Fruit fly (Drosophila melanogaster) whole organism, embryonic: ENCODE data around the gene mei-P26.

Source experiments
- CG14050 ChIP-seq: fragments of 200-800 bp; sonication (Bioruptor generic); IDR thresholded peaks from 3 replicates; pipeline ENCODE4 v1.3.6; 2022; ENCODE audit warnings: missing biosample characterization, missing genetic modification characterization
- Dll ChIP-seq: fragments of 200-800 bp; sonication (Bioruptor generic); IDR thresholded peaks from 4 replicates; pipeline ENCODE4 v1.3.6; 2022; ENCODE audit warnings: missing biosample characterization, missing genetic modification characterization; ENCODE audit not compliant: partially characterized antibody
- Drgx ChIP-seq: fragments of 200-800 bp; sonication (Bioruptor generic); IDR thresholded peaks from 2 replicates; pipeline ENCODE4 v1.3.6; 2022; ENCODE audit warnings: missing biosample characterization, missing genetic modification characterization
- Fer1 ChIP-seq: fragments of 200-800 bp; sonication (Bioruptor generic); optimal IDR thresholded peaks from 2 replicates; lab custom pipeline; 2017; ENCODE audit warnings: missing biosample characterization, mild to moderate bottlenecking, missing genetic modification characterization
- H2.0 ChIP-seq: fragments of 200-800 bp; sonication (Bioruptor generic); IDR thresholded peaks from 2 replicates; pipeline ENCODE4 v1.3.6; 2022; ENCODE audit warnings: missing biosample characterization, missing genetic modification characterization
- Hr51 ChIP-seq, 2 experiments: fragments of 200-800 bp; sonication (Bioruptor generic); optimal IDR thresholded peaks; 2 replicates in 1 of 2; 3 replicates in 1 of 2; lab custom pipeline; 2016 to 2018; ENCODE audit warnings: missing biosample characterization in 2 of 2, missing genetic modification characterization in 2 of 2, mild to moderate bottlenecking in 1 of 2, moderate library complexity in 1 of 2
- Oaz ChIP-seq: fragments of 200-800 bp; sonication (Bioruptor generic); IDR thresholded peaks from 2 replicates; pipeline ENCODE4 v1.3.6; 2022; ENCODE audit warnings: missing biosample characterization, missing genetic modification characterization
- cad ChIP-seq: fragments of >200 bp; optimal IDR thresholded peaks from 2 replicates; lab custom pipeline; 2017; ENCODE audit warnings: missing biosample characterization, missing genetic modification characterization
- ems ChIP-seq: fragments of 200-800 bp; sonication (Bioruptor generic); optimal IDR thresholded peaks from 3 replicates; lab custom pipeline; 2016; ENCODE audit warnings: missing biosample characterization, missing genetic modification characterization
- en ChIP-seq: fragments of 200-800 bp; sonication (Bioruptor generic); optimal IDR thresholded peaks from 2 replicates; lab custom pipeline; 2016; ENCODE audit warnings: missing biosample characterization, missing genetic modification characterization
- ftz-f1 ChIP-seq: fragments of 200-800 bp; sonication (Bioruptor generic); optimal IDR thresholded peaks from 2 replicates; lab custom pipeline; 2016; ENCODE audit warnings: missing biosample characterization, missing genetic modification characterization
- grau ChIP-seq: fragments of 200-800 bp; optimal IDR thresholded peaks from 3 replicates; lab custom pipeline; 2019; ENCODE audit warnings: missing biosample characterization, mild to moderate bottlenecking, missing genetic modification characterization, moderate library complexity
- psq ChIP-seq: fragments of 200-800 bp; sonication (Bioruptor generic); optimal IDR thresholded peaks from 2 replicates; lab custom pipeline; 2017; ENCODE audit warnings: missing biosample characterization, missing genetic modification characterization
- toy ChIP-seq: fragments of 200-800 bp; sonication (Bioruptor generic); IDR thresholded peaks from 2 replicates; pipeline ENCODE4 v1.3.6; 2022; ENCODE audit warnings: missing biosample characterization, missing genetic modification characterization

DNA sequence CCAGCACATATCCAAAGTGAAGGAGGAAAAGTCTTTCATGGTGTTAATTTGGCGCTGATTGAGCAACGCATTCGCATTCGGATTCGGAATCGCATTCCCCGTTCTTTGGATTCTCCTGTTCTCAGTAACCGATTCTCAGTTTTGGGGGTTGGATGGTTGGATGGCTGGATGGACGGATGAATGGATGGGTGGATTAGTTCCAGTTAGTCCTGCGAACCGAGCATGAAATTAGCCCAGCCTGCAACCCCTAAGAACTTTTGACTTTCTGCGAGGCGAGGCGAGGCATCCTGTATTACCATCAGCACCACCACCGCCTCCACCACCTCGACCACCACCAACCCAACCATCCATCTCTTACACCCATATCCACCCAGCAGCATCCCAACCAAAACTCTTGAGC lies 32.8 kb upstream of the mei-P26 start:
- TF ChIP-seq ems (GFP tag; lab: Kevin White, UChicago) (no peak), Hr51 (GFP tag; optimal IDR thresholded peaks at IDR 0.05; lab: Kevin White, UChicago) (no peak), Oaz (no peak), Fer1 (GFP tag; lab: Kevin White, UChicago) (no peak), grau (no peak), H2.0 (GFP tag; lab: Robert Waterston, UW) (no peak), ftz-f1 (GFP tag; lab: Kevin White, UChicago) (no peak), toy (GFP tag; lab: Robert Waterston, UW) (no peak), Dll (GFP tag; lab: Robert Waterston, UW) (no peak), cad (GFP tag; lab: Kevin White, UChicago) (no peak), Drgx (GFP tag; lab: Robert Waterston, UW) (no peak), psq (GFP tag; lab: Kevin White, UChicago) (no peak), en (GFP tag; lab: Kevin White, UChicago) (no peak), CG14050 (no peak)
